Worm (Caenorhabditis elegans) whole organism, L3 larva: Measurements from ENCODE around the gene B0495.5.

Experiments
- R02D3.7 ChIP-seq: fragments of 150-350 bp; optimal IDR thresholded peaks from 2 replicates; lab custom pipeline; 2014; ENCODE audit warnings: missing biosample characterization, missing genetic modification characterization
- aly-2 ChIP-seq: fragments of 150-350 bp; optimal IDR thresholded peaks from 2 replicates; lab custom pipeline; 2014; ENCODE audit warnings: missing biosample characterization, missing genetic modification characterization
- ama-1 ChIP-seq: fragments of 150-350 bp; optimal IDR thresholded peaks from 2 replicates; lab custom pipeline; 2018
- ceh-28 ChIP-seq: fragments of 150-350 bp; optimal IDR thresholded peaks from 2 replicates; lab custom pipeline; 2014; ENCODE audit warnings: missing biosample characterization, missing genetic modification reagents, missing genetic modification characterization
- ceh-82 ChIP-seq: fragments of 150-350 bp; optimal IDR thresholded peaks from 2 replicates; lab custom pipeline; 2014; ENCODE audit warnings: missing biosample characterization, missing genetic modification characterization
- daf-12 ChIP-seq: fragments of 150-350 bp; optimal IDR thresholded peaks from 2 replicates; lab custom pipeline; 2014; ENCODE audit warnings: missing biosample characterization, missing genetic modification reagents, missing genetic modification characterization
- egl-5 ChIP-seq: fragments of 150-350 bp; optimal IDR thresholded peaks from 2 replicates; lab custom pipeline; 2017; ENCODE audit warnings: missing biosample characterization, missing genetic modification reagents, missing genetic modification characterization, inconsistent platforms
- elt-1 ChIP-seq: fragments of 150-350 bp; optimal IDR thresholded peaks from 2 replicates; lab custom pipeline; 2014; ENCODE audit warnings: missing biosample characterization, missing genetic modification characterization
- elt-2 ChIP-seq: sonication (generic microtip); optimal IDR thresholded peaks from 2 replicates; lab custom pipeline; 2016; ENCODE audit warnings: missing genetic modification reagents, mild to moderate bottlenecking, missing genetic modification characterization, missing compliant biosample characterization
- fkh-2 ChIP-seq: fragments of 150-350 bp; optimal IDR thresholded peaks from 2 replicates; lab custom pipeline; 2014; ENCODE audit warnings: missing biosample characterization, missing genetic modification reagents, missing genetic modification characterization
- fos-1 ChIP-seq: fragments of 150-350 bp; optimal IDR thresholded peaks from 2 replicates; lab custom pipeline; 2014; ENCODE audit warnings: missing biosample characterization, missing genetic modification characterization
- hmg-11 ChIP-seq: sonication (generic microtip); optimal IDR thresholded peaks from 2 replicates; lab custom pipeline; 2016; ENCODE audit warnings: missing genetic modification characterization, missing compliant biosample characterization
- lin-15B ChIP-seq: fragments of 150-350 bp; optimal IDR thresholded peaks from 2 replicates; lab custom pipeline; 2014; ENCODE audit warnings: missing biosample characterization, missing genetic modification characterization
- lin-39 ChIP-seq: fragments of 150-350 bp; optimal IDR thresholded peaks from 2 replicates; lab custom pipeline; 2018; ENCODE audit warnings: missing biosample characterization, missing genetic modification reagents, missing genetic modification characterization
- mdl-1 ChIP-seq: fragments of 150-350 bp; optimal IDR thresholded peaks from 2 replicates; lab custom pipeline; 2014; ENCODE audit warnings: missing biosample characterization, missing genetic modification characterization
- nfya-1 ChIP-seq: sonication (generic microtip); optimal IDR thresholded peaks from 2 replicates; lab custom pipeline; 2017; ENCODE audit warnings: missing genetic modification characterization, mild to moderate bottlenecking, missing compliant biosample characterization, antibody characterized with exemption, moderate library complexity; ENCODE audit not compliant: insufficient read depth
- nhr-11 ChIP-seq: fragments of 150-350 bp; optimal IDR thresholded peaks from 2 replicates; lab custom pipeline; 2014; ENCODE audit warnings: missing biosample characterization, missing genetic modification characterization
- nhr-12 ChIP-seq: fragments of 150-350 bp; optimal IDR thresholded peaks from 2 replicates; lab custom pipeline; 2014; ENCODE audit warnings: missing biosample characterization, missing genetic modification characterization
- nhr-237 ChIP-seq: fragments of 150-350 bp; optimal IDR thresholded peaks from 2 replicates; lab custom pipeline; 2014; ENCODE audit warnings: missing biosample characterization, missing genetic modification characterization
- nhr-43 ChIP-seq: sonication (generic microtip); optimal IDR thresholded peaks from 2 replicates; lab custom pipeline; 2016; ENCODE audit warnings: mild to moderate bottlenecking, missing genetic modification characterization, missing compliant biosample characterization; ENCODE audit not compliant: poor library complexity, severe bottlenecking
- nhr-67 ChIP-seq: fragments of 150-350 bp; optimal IDR thresholded peaks from 2 replicates; lab custom pipeline; 2014; ENCODE audit warnings: missing biosample characterization, missing genetic modification characterization
- nhr-77 ChIP-seq: fragments of 150-350 bp; optimal IDR thresholded peaks from 2 replicates; lab custom pipeline; 2014; ENCODE audit warnings: missing biosample characterization, missing genetic modification characterization
- pha-4 ChIP-seq: fragments of 150-350 bp; optimal IDR thresholded peaks from 2 replicates; lab custom pipeline; 2014; ENCODE audit warnings: missing biosample characterization, missing genetic modification reagents, missing genetic modification characterization
- pqm-1 ChIP-seq: fragments of 150-350 bp; optimal IDR thresholded peaks from 2 replicates; lab custom pipeline; 2017; ENCODE audit warnings: missing biosample characterization, missing genetic modification characterization, inconsistent platforms
- sea-2 ChIP-seq: fragments of 150-350 bp; sonication (generic microtip); optimal IDR thresholded peaks from 4 replicates; lab custom pipeline; 2014; ENCODE audit warnings: missing biosample characterization, missing genetic modification reagents, missing genetic modification characterization
- snpc-4 ChIP-seq: fragments of 150-350 bp; optimal IDR thresholded peaks from 2 replicates; lab custom pipeline; 2014; ENCODE audit warnings: missing biosample characterization, missing genetic modification characterization
- zag-1 ChIP-seq: fragments of 150-350 bp; optimal IDR thresholded peaks from 2 replicates; lab custom pipeline; 2014; ENCODE audit warnings: missing biosample characterization, missing genetic modification characterization
- ztf-4 ChIP-seq: fragments of 150-350 bp; optimal IDR thresholded peaks from 2 replicates; lab custom pipeline; 2014; ENCODE audit warnings: missing biosample characterization, missing genetic modification characterization

The B0495.5 gene

DNA sequence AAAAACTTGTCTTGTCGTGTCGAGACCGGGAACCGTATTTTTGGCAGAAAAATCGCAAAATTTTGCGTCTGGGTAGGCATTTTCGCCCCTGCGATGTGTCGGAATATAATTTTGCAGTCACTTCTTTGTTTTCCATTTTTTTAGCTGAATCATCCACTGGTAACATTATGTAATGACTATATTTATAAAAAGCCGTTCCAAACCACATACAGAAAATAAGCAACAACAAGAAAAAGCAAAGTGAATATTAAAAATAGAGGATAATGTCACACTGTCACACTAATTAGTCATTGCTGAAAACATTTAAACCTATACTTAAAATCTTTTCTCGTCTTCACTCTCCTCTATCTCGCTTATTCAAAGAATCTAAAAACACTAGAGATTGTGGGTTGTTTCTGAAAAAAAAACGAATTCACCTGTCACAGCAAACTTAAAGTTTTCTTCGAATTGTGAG is 11.0 kb upstream of the B0495.5 start, which contains the start of gene sre-1:
Gene sre-1 (plus strand): TSS at position 404 of the 454 bp plus-strand sequence.
- TF ChIP-seq fos-1 (tag; lab: Kevin White, UChicago) (no peak), pqm-1 (no peak), nfya-1 (tag; lab: Kevin White, UChicago) (no peak), nhr-237 (tag; lab: Kevin White, UChicago) (no peak), elt-2 (tag; lab: Kevin White, UChicago) (no peak), nhr-77 (tag; lab: Kevin White, UChicago) (no peak), nhr-12 (no peak), nhr-43 (tag; lab: Kevin White, UChicago) (no peak), aly-2 (tag; lab: Kevin White, UChicago) (no peak), nhr-11 (tag; lab: Kevin White, UChicago) (no peak), fkh-2 (tag; lab: Kevin White, UChicago) (no peak), mdl-1 (no peak), ceh-28 (tag; lab: Kevin White, UChicago) (no peak), zag-1 (tag; lab: Kevin White, UChicago) (no peak), daf-12 (tag; lab: Kevin White, UChicago) (no peak), ztf-4 (tag; lab: Kevin White, UChicago) (no peak), lin-39 (no peak), pha-4 (tag; lab: Kevin White, UChicago) (no peak), elt-1 (tag; lab: Kevin White, UChicago) (no peak), snpc-4 (tag; lab: Kevin White, UChicago) (no peak)

DNA sequence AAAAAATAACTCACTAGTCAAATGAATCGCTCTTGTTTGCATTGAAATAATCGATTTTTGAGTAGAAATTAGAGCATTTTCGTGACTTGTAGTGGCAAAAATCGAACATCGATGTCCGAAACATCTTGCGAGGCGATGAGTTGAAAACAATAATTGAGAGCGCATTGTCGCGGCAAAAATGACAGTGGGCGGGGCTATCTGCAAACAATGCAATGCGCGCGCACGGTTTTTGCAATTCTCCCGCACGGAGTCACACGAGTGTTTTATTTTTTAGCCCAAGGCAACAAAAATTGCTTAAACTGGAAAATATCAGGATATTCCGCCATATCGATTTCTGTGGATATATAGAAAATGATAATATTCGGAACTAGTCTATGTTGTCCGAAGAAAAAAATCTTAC is 10.2 kb upstream of the B0495.5 start, which contains the start of gene B0495.9:
Gene B0495.9 (minus strand): TSS at position 171 of the 400 bp plus-strand sequence.
- TF ChIP-seq nhr-43 (tag; lab: Kevin White, UChicago), result peak; percentile 73
- TF ChIP-seq nhr-237 (tag; lab: Kevin White, UChicago), result no peak
- peak; percentile 70 for TF ChIP-seq lin-39
- TF ChIP-seq elt-2 (tag; lab: Kevin White, UChicago), result peak; percentile 35
- peak; percentile 29 for TF ChIP-seq R02D3.7 (tag; lab: Kevin White, UChicago)
- TF ChIP-seq egl-5 (tag; lab: Kevin White, UChicago), result no peak
- peak; percentile 33 for TF ChIP-seq nhr-67 (tag; lab: Kevin White, UChicago)
- TF ChIP-seq nfya-1 (tag; lab: Kevin White, UChicago), result peak; percentile 61
- peak; percentile 51 for TF ChIP-seq ama-1 (lab: Kevin White, UChicago)
- TF ChIP-seq ceh-28 (tag; lab: Kevin White, UChicago), result peak; percentile 17
- TF ChIP-seq ceh-82 (tag; lab: Kevin White, UChicago), result peak; percentile 27
- TF ChIP-seq hmg-11, result peak; percentile 65
- TF ChIP-seq nhr-77 (tag; lab: Kevin White, UChicago), result no peak

DNA sequence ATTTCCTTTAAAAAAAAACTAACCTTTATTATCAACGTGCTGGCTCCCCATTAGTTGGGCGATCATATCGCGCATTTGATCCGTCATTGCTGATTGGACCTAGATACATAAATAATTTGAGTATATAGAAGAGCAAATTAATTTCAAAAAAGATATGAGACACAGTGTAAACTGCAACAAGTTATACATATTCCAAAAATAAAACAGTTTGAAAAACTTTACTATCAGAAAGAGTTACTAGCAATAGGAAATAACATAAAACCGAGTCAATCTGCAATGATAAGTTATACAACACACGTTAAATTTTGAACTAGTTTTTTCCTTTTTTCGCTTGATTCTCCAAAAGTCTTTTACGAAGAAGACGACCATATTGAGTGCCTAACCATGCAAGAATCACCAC is 9.1 kb upstream of the B0495.5 start, which contains the start of gene luc-7L:
Gene luc-7L (minus strand): TSS at position 101 of the 400 bp plus-strand sequence.
- TF ChIP-seq nhr-11 (tag; lab: Kevin White, UChicago), result no peak

DNA sequence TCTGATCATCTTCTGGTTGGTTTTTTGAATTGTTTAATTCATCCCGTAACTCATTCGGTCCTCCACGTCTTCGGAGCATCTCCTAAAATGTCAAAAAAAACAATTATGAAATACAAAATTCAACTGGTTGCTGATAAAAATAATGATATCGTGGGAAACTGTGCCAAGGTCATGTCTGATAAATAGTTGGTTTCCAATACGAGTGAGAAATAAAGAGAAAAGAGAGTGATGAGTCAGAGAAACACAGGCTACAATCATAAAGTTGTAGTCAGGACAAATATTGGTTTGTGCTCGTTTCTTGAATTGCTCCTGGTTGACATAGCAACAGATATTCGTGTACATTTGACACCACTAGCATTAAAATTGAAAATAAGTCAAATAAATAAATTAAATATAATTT is 6.8 kb upstream of the B0495.5 start, which contains the start of gene B0495.7:
Gene B0495.7 (minus strand): TSS at position 82 of the 400 bp plus-strand sequence.
- TF ChIP-seq pha-4 (tag; lab: Kevin White, UChicago) (peak; percentile 25), pqm-1 (peak; percentile 65), elt-2 (tag; lab: Kevin White, UChicago) (peak; percentile 69), lin-15B (no peak)

DNA sequence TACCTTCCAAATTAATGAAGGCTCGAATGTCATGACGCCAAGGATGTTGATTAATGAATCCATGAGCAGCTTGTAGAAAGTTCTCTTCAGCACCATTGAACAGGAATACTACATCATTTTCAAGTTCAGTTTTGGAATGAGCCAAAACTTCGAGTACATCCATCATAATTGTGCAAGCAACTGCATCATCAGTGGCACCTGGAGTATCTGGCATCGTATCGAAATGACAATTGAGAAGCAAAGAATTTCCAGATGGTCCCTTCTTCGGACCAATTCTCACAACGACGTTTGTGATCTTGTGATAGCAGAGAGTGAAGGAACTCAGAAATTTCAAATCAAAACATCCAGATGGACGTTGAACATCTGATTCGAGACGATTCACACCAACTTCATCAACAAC is 6.1 kb upstream of the B0495.5 start:
- TF ChIP-seq mdl-1 (no peak), sea-2 (no peak), fkh-2 (tag; lab: Kevin White, UChicago) (no peak)

DNA sequence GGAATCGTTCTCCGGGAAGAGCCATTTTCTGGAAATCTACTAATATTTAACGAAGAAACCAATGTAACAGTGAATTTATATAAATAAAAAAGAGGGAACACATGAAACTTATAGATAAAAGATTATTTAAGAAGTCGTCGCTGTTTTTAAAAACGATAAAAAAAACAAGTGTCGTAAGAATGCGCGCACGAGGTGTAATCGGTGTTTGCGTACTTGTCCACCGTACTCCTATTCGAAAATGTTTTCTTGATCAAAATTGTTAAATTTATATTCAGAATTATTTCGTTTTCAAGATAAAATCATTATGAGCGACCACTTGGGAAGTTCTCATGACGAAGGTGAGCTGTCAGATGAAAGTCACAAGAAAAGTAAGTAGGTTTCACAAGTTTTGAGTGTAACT is 703 bp upstream of the B0495.5 start, which contains the start of the genes moa-2 and cdk-11.1:
Gene moa-2 (minus strand): TSS at position 25 of the 400 bp plus-strand sequence.
Gene cdk-11.1 (plus strand): TSS at position 227 of the 400 bp plus-strand sequence.
- TF ChIP-seq pha-4 (tag; lab: Kevin White, UChicago), result peak; percentile 56
- TF ChIP-seq nfya-1 (tag; lab: Kevin White, UChicago), result peak; percentile 49
- TF ChIP-seq ama-1 (lab: Kevin White, UChicago), result no peak
- TF ChIP-seq elt-2 (tag; lab: Kevin White, UChicago), result peak; percentile 22
- TF ChIP-seq fos-1 (tag; lab: Kevin White, UChicago), result no peak
